Fruit fly (Drosophila melanogaster): Measurements from ENCODE around the gene CHMP2B.
A peak's percentile ranks its signal among the peaks of the same experiment; 100 is the strongest.

Gene CHMP2B

dm6 chr3L:5186807-5187571 is 47.6 kb downstream of the CHMP2B start (continued):
- TF ChIP-seq CG4318 (GFP tag; optimal IDR thresholded peaks at IDR 0.05) (peak; percentile 89), acj6 (GFP tag; optimal IDR thresholded peaks at IDR 0.05) (peak; percentile 89), Blimp-1 (GFP tag; optimal IDR thresholded peaks at IDR 0.05) (no peak), Hr4 (GFP tag; optimal IDR thresholded peaks at IDR 0.05) (peak; percentile 95), CG9139 (GFP tag; optimal IDR thresholded peaks at IDR 0.05) (peak; percentile 68), ss (GFP tag; optimal IDR thresholded peaks at IDR 0.05) (peak; percentile 62 to 80), fd85E (GFP tag; optimal IDR thresholded peaks at IDR 0.05) (peak; percentile 72), CG16779 (tag; optimal IDR thresholded peaks at IDR 0.05) (peak; percentile 85), fkh (GFP tag; optimal IDR thresholded peaks at IDR 0.05) (peak; percentile 79), CG6792 (GFP tag; optimal IDR thresholded peaks at IDR 0.05) (peak; percentile 87), Gug (GFP tag; IDR thresholded peaks at IDR 0.05) (peak; percentile 93), Eip78C (GFP tag) (peak; percentile 96), Lpt (GFP tag; optimal IDR thresholded peaks at IDR 0.05) (peak; percentile 82), CG6808 (GFP tag; optimal IDR thresholded peaks at IDR 0.05) (peak; percentile 73), Sox102F (GFP tag; optimal IDR thresholded peaks at IDR 0.05) (peak; percentile 78), CG6276 (GFP tag; optimal IDR thresholded peaks at IDR 0.05) (peak; percentile 92)

DNA sequence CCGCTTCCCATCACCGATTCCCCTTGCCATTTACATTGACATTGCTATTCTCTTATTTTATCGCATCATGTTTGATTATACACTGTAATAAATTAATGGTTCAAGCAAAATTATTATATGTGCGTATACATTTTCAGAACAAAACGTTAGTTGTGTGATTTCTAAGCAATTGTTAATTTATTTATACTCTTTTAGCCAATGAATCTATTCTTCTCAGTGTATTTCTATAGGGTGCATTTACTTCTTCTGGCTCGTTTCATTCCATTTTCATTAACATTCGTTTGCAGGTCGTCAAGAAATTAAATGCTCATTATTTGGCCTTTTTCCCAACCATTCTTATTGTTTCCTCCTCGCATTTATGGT is 48.1 kb downstream of the CHMP2B start:
- TF ChIP-seq CG11294 (GFP tag; IDR thresholded peaks at IDR 0.05) (peak; percentile 37; the same call in 1 of the 2 replicates), CG6854 (GFP tag; optimal IDR thresholded peaks at IDR 0.05) (no peak), fd85E (GFP tag; optimal IDR thresholded peaks at IDR 0.05) (no peak), Sox15 (GFP tag; optimal IDR thresholded peaks at IDR 0.05) (no peak), Ets96B (tag; optimal IDR thresholded peaks at IDR 0.05) (peak; percentile 65), CG32006 (GFP tag; optimal IDR thresholded peaks at IDR 0.05) (peak; percentile 40), vri (GFP tag; optimal IDR thresholded peaks at IDR 0.05) (no peak), Eip75B (GFP tag; optimal IDR thresholded peaks at IDR 0.05) (no peak), Ets21C (GFP tag; optimal IDR thresholded peaks at IDR 0.05) (no peak), CG8119 (GFP tag; IDR thresholded peaks at IDR 0.05) (peak; percentile 67), CG3032 (tag; optimal IDR thresholded peaks at IDR 0.05) (peak; percentile 58), Sox14 (GFP tag; optimal IDR thresholded peaks at IDR 0.05) (peak; percentile 47), Eip93F (GFP tag; optimal IDR thresholded peaks at IDR 0.05) (no peak), ss (GFP tag; optimal IDR thresholded peaks at IDR 0.05) (no peak), Met (GFP tag; optimal IDR thresholded peaks at IDR 0.05) (no peak), Hr39 (GFP tag; optimal IDR thresholded peaks at IDR 0.05) (peak; percentile 56), Lpt (GFP tag; optimal IDR thresholded peaks at IDR 0.05) (no peak), svp (GFP tag) (peak; percentile 53), eg (GFP tag; IDR thresholded peaks at IDR 0.05) (peak; percentile 86), CG11902 (GFP tag; optimal IDR thresholded peaks at IDR 0.05) (peak; percentile 15), fkh (GFP tag; optimal IDR thresholded peaks at IDR 0.05) (no peak), lz (GFP tag; optimal IDR thresholded peaks at IDR 0.05) (peak; percentile 13), OdsH (GFP tag; optimal IDR thresholded peaks at IDR 0.05) (peak; percentile 68), Gug (GFP tag; IDR thresholded peaks at IDR 0.05) (peak; percentile 61), dsx (GFP tag; optimal IDR thresholded peaks at IDR 0.05; ENCODE audit: poor library complexity, severe bottlenecking) (peak; percentile 24), CG34406 (GFP tag; optimal IDR thresholded peaks at IDR 0.05) (peak; percentile 29), pdm3 (GFP tag; optimal IDR thresholded peaks at IDR 0.05) (peak; percentile 55), CG6163 (GFP tag; IDR thresholded peaks at IDR 0.05) (peak; percentile 81), CG8632 (GFP tag; optimal IDR thresholded peaks at IDR 0.05) (peak; percentile 18), Smox (GFP tag; optimal IDR thresholded peaks at IDR 0.05) (peak; percentile 15), CG15336 (GFP tag; IDR thresholded peaks at IDR 0.05) (peak; percentile 72), CG11762 (GFP tag; optimal IDR thresholded peaks at IDR 0.05; ENCODE audit: insufficient read depth) (peak; percentile 8), CG1621 (tag; optimal IDR thresholded peaks at IDR 0.05) (peak; percentile 34), CG3919 (GFP tag; optimal IDR thresholded peaks at IDR 0.05) (peak; percentile 47), CG10669 (GFP tag; optimal IDR thresholded peaks at IDR 0.05) (peak; percentile 32), net (GFP tag; optimal IDR thresholded peaks at IDR 0.05) (peak; percentile 15), topi (GFP tag; optimal IDR thresholded peaks at IDR 0.05) (peak; percentile 2), CG9139 (GFP tag; optimal IDR thresholded peaks at IDR 0.05) (no peak), CG7368 (GFP tag; optimal IDR thresholded peaks at IDR 0.05) (peak; percentile 19)

Data from whole organism, prepupa.